Fruit fly (Drosophila melanogaster): Measurements from ENCODE around the gene CG15019.

DNA sequence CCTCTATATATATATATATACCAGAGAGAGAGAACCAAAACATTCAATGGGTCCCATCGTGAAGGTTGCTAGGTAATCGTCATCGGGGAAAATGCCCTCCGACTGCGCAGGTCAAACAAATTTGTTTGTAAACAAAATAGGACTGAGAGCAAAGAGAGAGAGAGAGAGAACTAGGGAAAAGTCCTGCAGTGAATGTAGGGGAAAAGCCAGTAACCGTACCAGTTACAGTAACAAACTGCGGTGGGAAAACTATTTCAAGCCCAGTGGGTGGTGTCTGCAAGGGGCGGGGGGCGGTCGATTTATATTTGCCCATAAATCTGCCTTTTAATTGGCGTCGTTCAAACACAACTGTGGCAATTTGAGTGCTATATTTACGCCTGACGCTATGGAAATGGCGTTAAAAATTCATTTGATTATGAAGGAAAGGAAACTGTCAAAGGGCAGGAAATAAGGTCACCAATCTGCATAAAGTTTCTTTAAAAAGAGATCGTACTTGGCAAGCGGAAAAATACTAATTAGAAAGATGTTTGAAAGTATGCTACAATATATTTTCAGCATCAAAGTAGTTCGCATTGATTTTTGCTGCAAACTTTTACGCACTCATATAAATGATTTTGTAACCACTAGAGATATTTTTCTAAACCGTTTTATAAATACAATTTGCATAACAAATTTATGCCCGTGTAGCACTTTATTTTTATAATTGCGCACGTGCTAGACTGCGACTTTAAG is 4.2 kb upstream of the CG15019 start:
- TF ChIP-seq CG5204 (GFP tag; optimal IDR thresholded peaks at IDR 0.05) (no peak), CG33017 (tag; optimal IDR thresholded peaks at IDR 0.05) (no peak), CG14711 (tag; optimal IDR thresholded peaks at IDR 0.05) (no peak), cnc (optimal IDR thresholded peaks at IDR 0.05) (no peak), Clk (GFP tag; optimal IDR thresholded peaks at IDR 0.05) (no peak), CG1620 (GFP tag; optimal IDR thresholded peaks at IDR 0.05) (no peak), CG7101 (tag; optimal IDR thresholded peaks at IDR 0.05) (no peak), Crg-1 (GFP tag; optimal IDR thresholded peaks at IDR 0.05) (no peak), ovo (GFP tag; optimal IDR thresholded peaks at IDR 0.05) (no peak), kay (GFP tag; ENCODE audit: borderline replicate concordance) (no peak), CG7045 (GFP tag; optimal IDR thresholded peaks at IDR 0.05) (no peak), cic (GFP tag; optimal IDR thresholded peaks at IDR 0.05) (no peak), tj (GFP tag; optimal IDR thresholded peaks at IDR 0.05) (no peak)

Measured in whole organism, adult.